Fruit fly (Drosophila melanogaster): ENCODE measurements around the gene JMJD6.

JMJD6 gene

dm6 chr3R:22400246-22400645 is 38.1 kb upstream of the JMJD6 start (continued):
- TF ChIP-seq CG7357 (GFP tag; IDR thresholded peaks at IDR 0.05) (no peak), CG2712 (tag; optimal IDR thresholded peaks at IDR 0.05) (no peak), nerfin-1 (tag; optimal IDR thresholded peaks at IDR 0.05) (no peak), CG8281 (tag; optimal IDR thresholded peaks at IDR 0.05) (no peak), CG30020 (tag; optimal IDR thresholded peaks at IDR 0.05) (no peak), CG5245 (GFP tag; optimal IDR thresholded peaks at IDR 0.05) (peak; percentile 12), B-H1 (GFP tag; IDR thresholded peaks at IDR 0.05) (no peak), CG14710 (tag; optimal IDR thresholded peaks at IDR 0.05) (no peak), CG10543 (GFP tag; optimal IDR thresholded peaks at IDR 0.05) (no peak), gem (tag; optimal IDR thresholded peaks at IDR 0.05) (no peak), fd3F (GFP tag; optimal IDR thresholded peaks at IDR 0.05) (peak; percentile 28), twi (tag; optimal IDR thresholded peaks at IDR 0.05) (no peak), dysf (GFP tag; IDR thresholded peaks at IDR 0.05) (peak; percentile 83), CG11398 (GFP tag; optimal IDR thresholded peaks at IDR 0.05) (no peak), CG31388 (GFP tag; optimal IDR thresholded peaks at IDR 0.05) (no peak), Dll (GFP tag; IDR thresholded peaks at IDR 0.05; ENCODE audit: partially characterized antibody) (no peak), CG15696 (tag; optimal IDR thresholded peaks at IDR 0.05) (no peak), al (GFP tag; IDR thresholded peaks at IDR 0.05) (peak; percentile 28; the same call in 1 of the 2 replicates), Elba2 (GFP tag; optimal IDR thresholded peaks at IDR 0.05) (no peak), dmrt11E (tag; optimal IDR thresholded peaks at IDR 0.05) (no peak), CG4707 (GFP tag; optimal IDR thresholded peaks at IDR 0.05) (no peak), CG3995 (GFP tag; optimal IDR thresholded peaks at IDR 0.05) (no peak), E2f1 (GFP tag; IDR thresholded peaks at IDR 0.05) (peak; percentile 41; the same call in 1 of the 2 replicates), CG15269 (tag; optimal IDR thresholded peaks at IDR 0.05) (no peak), CG12659 (GFP tag; optimal IDR thresholded peaks at IDR 0.05) (no peak), gfzf (GFP tag; optimal IDR thresholded peaks at IDR 0.05) (no peak), CG11456 (GFP tag; IDR thresholded peaks at IDR 0.05) (peak; percentile 55; the same call in 1 of the 3 replicates), CG11093 (GFP tag; IDR thresholded peaks at IDR 0.05) (no peak), CG9215 (GFP tag; IDR thresholded peaks at IDR 0.05) (peak; percentile 26; the same call in 1 of the 2 replicates), CG18599 (GFP tag; optimal IDR thresholded peaks at IDR 0.05) (no peak), Dek (tag; optimal IDR thresholded peaks at IDR 0.05) (no peak), psq (GFP tag; optimal IDR thresholded peaks at IDR 0.05) (no peak), H2.0 (GFP tag; IDR thresholded peaks at IDR 0.05) (no peak), CG12155 (GFP tag; optimal IDR thresholded peaks at IDR 0.05) (no peak), eyg (GFP tag; optimal IDR thresholded peaks at IDR 0.05) (no peak), CG11695 (GFP tag; IDR thresholded peaks at IDR 0.05) (peak; percentile 51; the same call in 1 of the 3 replicates), unc-4 (GFP tag; IDR thresholded peaks at IDR 0.05; ENCODE audit: partially characterized antibody) (no peak), CG30403 (GFP tag; optimal IDR thresholded peaks at IDR 0.05) (peak; percentile 3), CG13624 (GFP tag; optimal IDR thresholded peaks at IDR 0.05) (no peak), CG33213 (GFP tag; optimal IDR thresholded peaks at IDR 0.05) (no peak), chm (GFP tag; IDR thresholded peaks at IDR 0.05) (no peak), CG4820 (GFP tag; optimal IDR thresholded peaks at IDR 0.05) (peak; percentile 48), Hsf (GFP tag; optimal IDR thresholded peaks at IDR 0.05) (peak; percentile 34), sob (GFP tag; IDR thresholded peaks at IDR 0.05) (0 out of 2 replicates have a peak, but pooled peaks have one; percentile 29), hb (GFP tag; IDR thresholded peaks at IDR 0.05; ENCODE audit: partially characterized antibody) (no peak), CG10959 (GFP tag; IDR thresholded peaks at IDR 0.05) (peak; percentile 17; the same call in 1 of the 2 replicates), pfk (GFP tag; optimal IDR thresholded peaks at IDR 0.05) (no peak), CG3065 (GFP tag; optimal IDR thresholded peaks at IDR 0.05) (no peak), pnt (GFP tag; optimal IDR thresholded peaks at IDR 0.05) (no peak), CG2202 (tag; optimal IDR thresholded peaks at IDR 0.05) (no peak), CG10979 (tag; optimal IDR thresholded peaks at IDR 0.05) (peak; percentile 42)

Data from whole organism, embryonic.